Fruit fly (Drosophila melanogaster) whole organism, embryonic: ENCODE data around the gene DCTN1-p150.
A peak's percentile ranks its signal among the peaks of the same experiment; 100 is the strongest.

Experiments
- C15 ChIP-seq: fragments of 200-800 bp; sonication (Bioruptor generic); IDR thresholded peaks from 3 replicates; pipeline ENCODE4 v1.3.6; 2022; ENCODE audit warnings: missing biosample characterization, missing genetic modification characterization
- CG10267 ChIP-seq: fragments of 200-800 bp; sonication (Bioruptor generic); optimal IDR thresholded peaks from 2 replicates; lab custom pipeline; 2018; ENCODE audit warnings: missing biosample characterization, mild to moderate bottlenecking, missing genetic modification characterization, moderate library complexity
- CG10366 ChIP-seq: fragments of 200-800 bp; sonication (Bioruptor generic); IDR thresholded peaks from 2 replicates; pipeline ENCODE4 v1.3.6; 2022; ENCODE audit warnings: missing biosample characterization, missing genetic modification characterization
- CG10431 ChIP-seq: fragments of 200-800 bp; sonication (Bioruptor generic); optimal IDR thresholded peaks from 3 replicates; lab custom pipeline; 2018; ENCODE audit warnings: missing biosample characterization, mild to moderate bottlenecking, missing genetic modification characterization
- CG12155 ChIP-seq: fragments of 200-800 bp; sonication (Bioruptor generic); optimal IDR thresholded peaks from 3 replicates; lab custom pipeline; 2016; ENCODE audit warnings: missing biosample characterization, missing genetic modification characterization
- CG12391 ChIP-seq: fragments of 200-800 bp; sonication (Bioruptor generic); optimal IDR thresholded peaks from 3 replicates; lab custom pipeline; 2018; ENCODE audit warnings: missing biosample characterization, mild to moderate bottlenecking, missing genetic modification characterization, moderate library complexity
- CG12942 ChIP-seq: fragments of 200-800 bp; sonication (Bioruptor generic); optimal IDR thresholded peaks from 3 replicates; lab custom pipeline; 2016; ENCODE audit warnings: missing biosample characterization, missing genetic modification characterization
- CG13296 ChIP-seq: fragments of 200-800 bp; sonication (Bioruptor generic); optimal IDR thresholded peaks from 3 replicates; lab custom pipeline; 2018; ENCODE audit warnings: missing biosample characterization, mild to moderate bottlenecking, missing genetic modification characterization
- CG15269 ChIP-seq: fragments of 200-800 bp; sonication (Bioruptor generic); optimal IDR thresholded peaks from 2 replicates; lab custom pipeline; 2018; ENCODE audit warnings: missing biosample characterization, mild to moderate bottlenecking, missing genetic modification characterization, moderate library complexity
- CG16779 ChIP-seq: fragments of 200-800 bp; sonication (Bioruptor generic); IDR thresholded peaks from 2 replicates; pipeline ENCODE4 v1.3.6; 2022; ENCODE audit warnings: missing biosample characterization, missing genetic modification characterization
- CG1792 ChIP-seq: fragments of 200-800 bp; sonication (Bioruptor generic); optimal IDR thresholded peaks from 2 replicates; lab custom pipeline; 2016; ENCODE audit warnings: missing biosample characterization, missing genetic modification characterization
- CG18599 ChIP-seq: fragments of 200-800 bp; sonication (Bioruptor generic); optimal IDR thresholded peaks from 3 replicates; lab custom pipeline; 2017; ENCODE audit warnings: missing biosample characterization, missing genetic modification characterization, mild to moderate bottlenecking, moderate library complexity, missing genetic modification reagents
- CG18619 ChIP-seq: fragments of 200-800 bp; sonication (Bioruptor generic); optimal IDR thresholded peaks from 3 replicates; lab custom pipeline; 2017; ENCODE audit warnings: missing biosample characterization, mild to moderate bottlenecking, missing genetic modification characterization
- CG2199 ChIP-seq: fragments of 200-800 bp; sonication (Bioruptor generic); IDR thresholded peaks from 3 replicates; pipeline ENCODE4 v1.3.6; 2022; ENCODE audit warnings: missing biosample characterization, missing genetic modification characterization
- CG2889 ChIP-seq: fragments of 200-800 bp; sonication (Bioruptor generic); IDR thresholded peaks from 3 replicates; pipeline ENCODE4 v1.3.6; 2022; ENCODE audit warnings: missing biosample characterization, missing genetic modification characterization
- CG34422 ChIP-seq: fragments of 200-800 bp; sonication (Bioruptor generic); IDR thresholded peaks from 3 replicates; pipeline ENCODE4 v1.3.6; 2022; ENCODE audit warnings: missing biosample characterization, missing genetic modification characterization
- CG8281 ChIP-seq: fragments of 200-800 bp; sonication (Bioruptor generic); optimal IDR thresholded peaks from 2 replicates; lab custom pipeline; 2018; ENCODE audit warnings: missing biosample characterization, mild to moderate bottlenecking, missing genetic modification characterization, moderate library complexity
- CG9817 ChIP-seq: fragments of 200-800 bp; sonication (Bioruptor generic); optimal IDR thresholded peaks from 2 replicates; lab custom pipeline; 2018; ENCODE audit warnings: missing biosample characterization, mild to moderate bottlenecking, missing genetic modification characterization, moderate library complexity
- D19B ChIP-seq: fragments of 200-800 bp; sonication (Bioruptor generic); optimal IDR thresholded peaks from 2 replicates; lab custom pipeline; 2017; ENCODE audit warnings: missing biosample characterization, mild to moderate bottlenecking, missing genetic modification characterization
- Fer1 ChIP-seq: fragments of 200-800 bp; sonication (Bioruptor generic); optimal IDR thresholded peaks from 2 replicates; lab custom pipeline; 2017; ENCODE audit warnings: missing biosample characterization, mild to moderate bottlenecking, missing genetic modification characterization
- Fer3 ChIP-seq: fragments of 200-800 bp; sonication (Bioruptor generic); optimal IDR thresholded peaks from 2 replicates; lab custom pipeline; 2018; ENCODE audit warnings: missing biosample characterization, mild to moderate bottlenecking, missing genetic modification characterization, moderate library complexity
- Mes4 ChIP-seq: fragments of 200-800 bp; sonication (Bioruptor generic); optimal IDR thresholded peaks from 2 replicates; lab custom pipeline; 2016; ENCODE audit warnings: missing biosample characterization, missing genetic modification characterization
- NC2β ChIP-seq: fragments of 200-800 bp; sonication (Bioruptor generic); optimal IDR thresholded peaks from 2 replicates; lab custom pipeline; 2016; ENCODE audit warnings: missing biosample characterization, missing genetic modification characterization
- ase ChIP-seq: fragments of 200-800 bp; sonication (Bioruptor generic); IDR thresholded peaks from 3 replicates; pipeline ENCODE4 v1.3.6; 2022; ENCODE audit warnings: missing biosample characterization, missing genetic modification characterization
- az2 ChIP-seq: fragments of 200-800 bp; sonication (Bioruptor generic); optimal IDR thresholded peaks from 3 replicates; lab custom pipeline; 2016; ENCODE audit warnings: missing biosample characterization, missing genetic modification characterization
- cato ChIP-seq: fragments of 200-800 bp; sonication (Bioruptor generic); optimal IDR thresholded peaks from 2 replicates; lab custom pipeline; 2016; ENCODE audit warnings: missing biosample characterization, missing genetic modification characterization, borderline replicate concordance
- cg ChIP-seq: fragments of 200-800 bp; sonication (Bioruptor generic); optimal IDR thresholded peaks from 3 replicates; lab custom pipeline; 2019; ENCODE audit warnings: missing biosample characterization, mild to moderate bottlenecking, missing genetic modification characterization, moderate library complexity
- cwo ChIP-seq: fragments of 200-800 bp; sonication (Bioruptor generic); optimal IDR thresholded peaks from 3 replicates; lab custom pipeline; 2017; ENCODE audit warnings: missing biosample characterization, missing genetic modification characterization, mild to moderate bottlenecking, moderate library complexity, missing genetic modification reagents
- dmrt11E ChIP-seq: fragments of 200-800 bp; sonication (Bioruptor generic); optimal IDR thresholded peaks from 3 replicates; lab custom pipeline; 2018; ENCODE audit warnings: missing biosample characterization, mild to moderate bottlenecking, missing genetic modification characterization, moderate library complexity
- dysf ChIP-seq: fragments of 200-800 bp; sonication (Bioruptor generic); IDR thresholded peaks from 3 replicates; pipeline ENCODE4 v1.3.6; 2022; ENCODE audit warnings: missing biosample characterization, missing genetic modification characterization
- eyg ChIP-seq: fragments of 200-800 bp; sonication (Bioruptor generic); optimal IDR thresholded peaks from 3 replicates; lab custom pipeline; 2016; ENCODE audit warnings: missing biosample characterization, missing genetic modification characterization
- gfzf ChIP-seq: fragments of 200-800 bp; sonication (Bioruptor generic); optimal IDR thresholded peaks from 2 replicates; lab custom pipeline; 2016; ENCODE audit warnings: missing biosample characterization, mild to moderate bottlenecking, missing genetic modification characterization, moderate library complexity
- grn ChIP-seq: fragments of 200-800 bp; sonication (Bioruptor generic); optimal IDR thresholded peaks from 3 replicates; lab custom pipeline; 2017; ENCODE audit warnings: missing biosample characterization, missing genetic modification characterization
- kah ChIP-seq: fragments of 200-800 bp; sonication (Bioruptor generic); optimal IDR thresholded peaks from 2 replicates; lab custom pipeline; 2018; ENCODE audit warnings: missing biosample characterization, mild to moderate bottlenecking, missing genetic modification characterization
- lola ChIP-seq, 3 experiments: fragments of >200 bp in 2 of 3; fragments of 200-800 bp in 1 of 3; sonication (Bioruptor generic) in 1 of 3; optimal IDR thresholded peaks; 2 replicates each; lab custom pipeline; 2017 to 2019; ENCODE audit warnings: missing biosample characterization in 3 of 3, missing genetic modification characterization in 3 of 3, mild to moderate bottlenecking in 1 of 3, moderate library complexity in 1 of 3
- mirr ChIP-seq: fragments of 200-800 bp; sonication (Bioruptor generic); optimal IDR thresholded peaks from 3 replicates; lab custom pipeline; 2018; ENCODE audit warnings: missing biosample characterization, mild to moderate bottlenecking, missing genetic modification characterization
- mld ChIP-seq: fragments of 200-800 bp; sonication (Bioruptor generic); IDR thresholded peaks from 3 replicates; pipeline ENCODE4 v1.3.6; 2022; ENCODE audit warnings: missing biosample characterization, missing genetic modification characterization; ENCODE audit not compliant: partially characterized antibody
- nau ChIP-seq: fragments of 200-800 bp; sonication (Bioruptor generic); optimal IDR thresholded peaks from 3 replicates; lab custom pipeline; 2017; ENCODE audit warnings: missing biosample characterization, mild to moderate bottlenecking, missing genetic modification characterization, missing genetic modification reagents
- nerfin-1 ChIP-seq: fragments of 200-800 bp; sonication (Bioruptor generic); optimal IDR thresholded peaks from 3 replicates; lab custom pipeline; 2019; ENCODE audit warnings: missing biosample characterization, mild to moderate bottlenecking, missing genetic modification characterization, moderate library complexity
- nmo ChIP-seq: fragments of 200-800 bp; sonication (Bioruptor generic); optimal IDR thresholded peaks from 2 replicates; lab custom pipeline; 2018; ENCODE audit warnings: missing biosample characterization, mild to moderate bottlenecking, missing genetic modification characterization, moderate library complexity
- pho ChIP-seq: fragments of 200-800 bp; sonication (Bioruptor generic); optimal IDR thresholded peaks from 2 replicates; lab custom pipeline; 2016; ENCODE audit warnings: missing biosample characterization, missing genetic modification characterization
- phol ChIP-seq: fragments of 200-800 bp; sonication (Bioruptor generic); optimal IDR thresholded peaks from 3 replicates; lab custom pipeline; 2018; ENCODE audit warnings: missing biosample characterization, mild to moderate bottlenecking, missing genetic modification characterization, moderate library complexity
- pnt ChIP-seq: fragments of 200-800 bp; sonication (Bioruptor generic); optimal IDR thresholded peaks from 3 replicates; lab custom pipeline; 2016; ENCODE audit warnings: missing biosample characterization, missing genetic modification characterization
- prd ChIP-seq, 3 experiments: fragments of >200 bp in 2 of 3; fragments of 200-800 bp in 1 of 3; sonication (Bioruptor generic) in 1 of 3; optimal IDR thresholded peaks in 2 of 3; IDR thresholded peaks in 1 of 3; 2 replicates in 2 of 3; 3 replicates in 1 of 3; pipeline versions ENCODE4 v1.3.6 to Lab custom; 2017 to 2022; ENCODE audit warnings: missing biosample characterization in 1 of 3, missing genetic modification characterization in 1 of 3
- pros ChIP-seq: fragments of 200-800 bp; sonication (Bioruptor generic); optimal IDR thresholded peaks from 3 replicates; lab custom pipeline; 2019; ENCODE audit warnings: missing biosample characterization, mild to moderate bottlenecking, missing genetic modification characterization, moderate library complexity
- ro ChIP-seq: fragments of 200-800 bp; sonication (Bioruptor generic); IDR thresholded peaks from 2 replicates; pipeline ENCODE4 v1.3.6; 2022; ENCODE audit warnings: missing biosample characterization, missing genetic modification characterization
- sens-2 ChIP-seq: fragments of 200-800 bp; sonication (Bioruptor generic); IDR thresholded peaks from 2 replicates; pipeline ENCODE4 v1.3.6; 2022; ENCODE audit warnings: missing biosample characterization, missing genetic modification characterization
- ssp ChIP-seq: fragments of 200-800 bp; sonication (Bioruptor generic); IDR thresholded peaks from 2 replicates; pipeline ENCODE4 v1.3.6; 2022; ENCODE audit warnings: missing biosample characterization, missing genetic modification characterization
- vvl ChIP-seq: fragments of 200-800 bp; sonication (Bioruptor generic); IDR thresholded peaks from 2 replicates; pipeline ENCODE4 v1.3.6; 2022; ENCODE audit warnings: missing biosample characterization, missing genetic modification characterization

Gene DCTN1-p150

dm6 chr3L:13911649-13912260, 17.4 kb upstream of the DCTN1-p150 start (continued):
- no peak for TF ChIP-seq CG2199 (GFP tag; lab: Robert Waterston, UW)
- peak in 1 of 3 experiments; percentile 49 for TF ChIP-seq lola (GFP tag; optimal IDR thresholded peaks at IDR 0.05; lab: Kevin White, UChicago)
- TF ChIP-seq CG12155 (GFP tag; lab: Kevin White, UChicago) = peak; percentile 27
- 0 out of 3 replicates have a peak, but pooled peaks have one; percentile 49 for TF ChIP-seq ase (GFP tag; lab: Robert Waterston, UW)
- TF ChIP-seq vvl (GFP tag; lab: Robert Waterston, UW) = peak; percentile 69
- peak; percentile 66 for TF ChIP-seq nmo (GFP tag; lab: Kevin White, UChicago)
- TF ChIP-seq CG1792 (GFP tag; lab: Kevin White, UChicago) = no peak
- TF ChIP-seq CG10431 (GFP tag; lab: Kevin White, UChicago) = no peak
- no peak; the same call in 1 of the 2 replicates for TF ChIP-seq ro (GFP tag; lab: Robert Waterston, UW)
- TF ChIP-seq eyg (GFP tag; lab: Kevin White, UChicago) = no peak
- TF ChIP-seq nau (GFP tag; lab: Kevin White, UChicago) = peak; percentile 18
- TF ChIP-seq CG9817 = peak; percentile 47
- TF ChIP-seq CG2889 (GFP tag; lab: Robert Waterston, UW) = peak; percentile 42; the same call in 1 of the 3 replicates
- peak; percentile 56 for TF ChIP-seq CG13296
- no peak for TF ChIP-seq cg (GFP tag; lab: Kevin White, UChicago)
- TF ChIP-seq mirr (GFP tag; lab: Kevin White, UChicago) = no peak
- peak; percentile 51 for TF ChIP-seq nerfin-1 (tag; lab: Kevin White, UChicago)
- TF ChIP-seq CG10366 (GFP tag; lab: Robert Waterston, UW) = peak; percentile 32; the same call in 1 of the 2 replicates
- TF ChIP-seq pros (GFP tag; lab: Kevin White, UChicago) = no peak
- no peak for TF ChIP-seq CG16779 (GFP tag; lab: Robert Waterston, UW)
- no peak for TF ChIP-seq C15
- no peak for TF ChIP-seq prd (optimal IDR thresholded peaks at IDR 0.05; lab: Kevin White, UChicago)
- peak; percentile 70 for TF ChIP-seq prd (GFP tag; IDR thresholded peaks at IDR 0.05; lab: Robert Waterston, UW)
- peak; percentile 56 for TF ChIP-seq Fer3 (tag; lab: Kevin White, UChicago)
- no peak for TF ChIP-seq Mes4 (GFP tag; lab: Kevin White, UChicago)
- peak; percentile 64 for TF ChIP-seq ssp (GFP tag; lab: Robert Waterston, UW)
- peak; percentile 72 for TF ChIP-seq az2 (GFP tag; lab: Kevin White, UChicago)
- TF ChIP-seq D19B (GFP tag; lab: Kevin White, UChicago) = no peak
- TF ChIP-seq CG10267 = peak; percentile 63
- no peak for TF ChIP-seq gfzf (GFP tag; lab: Kevin White, UChicago)
- TF ChIP-seq mld (GFP tag; lab: Robert Waterston, UW) = no peak
- TF ChIP-seq NC2β (GFP tag; lab: Kevin White, UChicago) = no peak
- no peak for TF ChIP-seq sens-2
- TF ChIP-seq cwo = peak; percentile 68
- no peak for TF ChIP-seq kah
- peak; percentile 22 for TF ChIP-seq cato (GFP tag; lab: Kevin White, UChicago)
- TF ChIP-seq CG18619 = peak; percentile 68
- peak; percentile 81 for TF ChIP-seq CG15269 (tag; lab: Kevin White, UChicago)
- TF ChIP-seq pho (GFP tag; lab: Kevin White, UChicago) = no peak
- TF ChIP-seq grn = no peak
- TF ChIP-seq dysf (GFP tag; lab: Robert Waterston, UW) = peak; percentile 81
- no peak for TF ChIP-seq pnt (GFP tag; lab: Kevin White, UChicago)
- peak; percentile 23 for TF ChIP-seq CG12942 (GFP tag; lab: Kevin White, UChicago)
- TF ChIP-seq CG18599 (GFP tag; lab: Kevin White, UChicago) = peak; percentile 57
- peak; percentile 61; the same call in 1 of the 3 replicates for TF ChIP-seq CG34422 (GFP tag; lab: Robert Waterston, UW)
- TF ChIP-seq CG8281 (tag; lab: Kevin White, UChicago) = peak; percentile 42
- peak; percentile 72 for TF ChIP-seq CG12391
- TF ChIP-seq phol (tag; lab: Kevin White, UChicago) = peak; percentile 84
- peak; percentile 62 for TF ChIP-seq Fer1 (GFP tag; lab: Kevin White, UChicago)
- peak; percentile 39 for TF ChIP-seq dmrt11E
